Worm (Caenorhabditis elegans): ENCODE results near the gene syd-1.

The syd-1 gene

ce11 chrII:7607953-7608352 lies 13.2 kb upstream of the syd-1 start, which contains the start of gene lips-17:
lips-17 (plus strand) TSS chrII:7608253.
- TF ChIP-seq ref-1 (GFP tag; conservative IDR thresholded peaks at IDR 0.05) = no peak
- TF ChIP-seq tab-1 (GFP tag; IDR thresholded peaks at IDR 0.05) = no peak
- no peak for TF ChIP-seq ztf-29 (GFP tag; IDR thresholded peaks at IDR 0.05)
- no peak for TF ChIP-seq flt-1 (GFP tag; IDR thresholded peaks at IDR 0.05)
- TF ChIP-seq cog-1 (tag; optimal IDR thresholded peaks at IDR 0.05) = no peak
- no peak for TF ChIP-seq med-1 (GFP tag; optimal IDR thresholded peaks at IDR 0.05; ENCODE audit: insufficient read depth)
- TF ChIP-seq T22C8.4 (GFP tag; IDR thresholded peaks at IDR 0.05) = no peak
- no peak for TF ChIP-seq klf-2 (GFP tag; conservative IDR thresholded peaks at IDR 0.05)
- TF ChIP-seq ztf-23 (GFP tag; IDR thresholded peaks at IDR 0.05) = no peak

ce11 chrII:7605306-7605705 lies 10.6 kb upstream of the syd-1 start, which contains the start of gene osm-8:
osm-8 (minus strand) TSS chrII:7605406.
- no peak for TF ChIP-seq tab-1 (GFP tag; IDR thresholded peaks at IDR 0.05)
- no peak for TF ChIP-seq ztf-23 (GFP tag; IDR thresholded peaks at IDR 0.05)
- no peak for TF ChIP-seq med-1 (GFP tag; optimal IDR thresholded peaks at IDR 0.05; ENCODE audit: insufficient read depth)
- TF ChIP-seq ref-1 (GFP tag; conservative IDR thresholded peaks at IDR 0.05) = no peak

ce11 chrII:7599357-7599756 lies 4.6 kb upstream of the syd-1 start, which contains the start of gene npp-21:
npp-21 (plus strand) TSS chrII:7599657.
- no peak for TF ChIP-seq ztf-29 (GFP tag; IDR thresholded peaks at IDR 0.05)
- TF ChIP-seq ztf-23 (GFP tag; IDR thresholded peaks at IDR 0.05) = no peak
- TF ChIP-seq cog-1 (tag; optimal IDR thresholded peaks at IDR 0.05) = no peak
- no peak for TF ChIP-seq klf-2 (GFP tag; conservative IDR thresholded peaks at IDR 0.05)
- no peak for TF ChIP-seq ref-1 (GFP tag; conservative IDR thresholded peaks at IDR 0.05)
- no peak for TF ChIP-seq T22C8.4 (GFP tag; IDR thresholded peaks at IDR 0.05)
- TF ChIP-seq flt-1 (GFP tag; IDR thresholded peaks at IDR 0.05) = no peak
- no peak for TF ChIP-seq tab-1 (GFP tag; IDR thresholded peaks at IDR 0.05)
- no peak for TF ChIP-seq med-1 (GFP tag; optimal IDR thresholded peaks at IDR 0.05; ENCODE audit: insufficient read depth)

ce11 chrII:7598702-7599314 lies 4.1 kb upstream of the syd-1 start, which contains the start of gene pgam-5:
pgam-5 (minus strand) TSS chrII:7598752.
- no peak for TF ChIP-seq tab-1 (GFP tag; IDR thresholded peaks at IDR 0.05)
- TF ChIP-seq T22C8.4 (GFP tag; IDR thresholded peaks at IDR 0.05) = no peak

ce11 chrII:7594262-7594661 lies 450 bp downstream of the syd-1 start:
- no peak for TF ChIP-seq med-1 (GFP tag; optimal IDR thresholded peaks at IDR 0.05; ENCODE audit: insufficient read depth)
- TF ChIP-seq cog-1 (tag; optimal IDR thresholded peaks at IDR 0.05) = no peak
- no peak for TF ChIP-seq T22C8.4 (GFP tag; IDR thresholded peaks at IDR 0.05)
- no peak for TF ChIP-seq klf-2 (GFP tag; conservative IDR thresholded peaks at IDR 0.05)
- TF ChIP-seq ztf-23 (GFP tag; IDR thresholded peaks at IDR 0.05) = no peak
- TF ChIP-seq tab-1 (GFP tag; IDR thresholded peaks at IDR 0.05) = no peak
- TF ChIP-seq ztf-29 (GFP tag; IDR thresholded peaks at IDR 0.05) = no peak
- TF ChIP-seq flt-1 (GFP tag; IDR thresholded peaks at IDR 0.05) = no peak
- TF ChIP-seq ref-1 (GFP tag; conservative IDR thresholded peaks at IDR 0.05) = no peak

- no peak for TF ChIP-seq ref-1 (GFP tag; conservative IDR thresholded peaks at IDR 0.05)
- no peak for TF ChIP-seq ztf-23 (GFP tag; IDR thresholded peaks at IDR 0.05)
- TF ChIP-seq klf-2 (GFP tag; conservative IDR thresholded peaks at IDR 0.05) = no peak
- no peak for TF ChIP-seq med-1 (GFP tag; optimal IDR thresholded peaks at IDR 0.05; ENCODE audit: insufficient read depth)
- TF ChIP-seq cog-1 (tag; optimal IDR thresholded peaks at IDR 0.05) = no peak
- no peak for TF ChIP-seq tab-1 (GFP tag; IDR thresholded peaks at IDR 0.05)
- no peak for TF ChIP-seq ztf-29 (GFP tag; IDR thresholded peaks at IDR 0.05)
- TF ChIP-seq T22C8.4 (GFP tag; IDR thresholded peaks at IDR 0.05) = no peak
- no peak for TF ChIP-seq flt-1 (GFP tag; IDR thresholded peaks at IDR 0.05)
Observed at ce11 chrII:7593227-7593626, 1.5 kb downstream of the syd-1 start.

ce11 chrII:7588295-7588694 lies 6.4 kb downstream of the syd-1 start:
- no peak for TF ChIP-seq klf-2 (GFP tag; conservative IDR thresholded peaks at IDR 0.05)
- TF ChIP-seq tab-1 (GFP tag; IDR thresholded peaks at IDR 0.05) = no peak
- TF ChIP-seq ztf-29 (GFP tag; IDR thresholded peaks at IDR 0.05) = no peak
- no peak for TF ChIP-seq med-1 (GFP tag; optimal IDR thresholded peaks at IDR 0.05; ENCODE audit: insufficient read depth)
- no peak for TF ChIP-seq T22C8.4 (GFP tag; IDR thresholded peaks at IDR 0.05)
- TF ChIP-seq flt-1 (GFP tag; IDR thresholded peaks at IDR 0.05) = no peak

ce11 chrII:7583555-7583954 lies 11.2 kb downstream of the syd-1 start, which contains the start of gene mks-3:
mks-3 (minus strand) TSS chrII:7583655.
- TF ChIP-seq klf-2 (GFP tag; conservative IDR thresholded peaks at IDR 0.05) (no peak), ztf-23 (GFP tag; IDR thresholded peaks at IDR 0.05) (no peak), ref-1 (GFP tag; conservative IDR thresholded peaks at IDR 0.05) (no peak), flt-1 (GFP tag; IDR thresholded peaks at IDR 0.05) (no peak), med-1 (GFP tag; optimal IDR thresholded peaks at IDR 0.05; ENCODE audit: insufficient read depth) (no peak), cog-1 (tag; optimal IDR thresholded peaks at IDR 0.05) (no peak), T22C8.4 (GFP tag; IDR thresholded peaks at IDR 0.05) (no peak), tab-1 (GFP tag; IDR thresholded peaks at IDR 0.05) (no peak), ztf-29 (GFP tag; IDR thresholded peaks at IDR 0.05) (no peak)

ce11 chrII:7577412-7577811 lies 17.3 kb downstream of the syd-1 start, which contains the start of gene F35D2.6:
F35D2.6 (plus strand) TSS chrII:7577712.
- TF ChIP-seq klf-2 (GFP tag; conservative IDR thresholded peaks at IDR 0.05) = no peak

- TF ChIP-seq tab-1 (GFP tag; IDR thresholded peaks at IDR 0.05) (no peak), cog-1 (tag; optimal IDR thresholded peaks at IDR 0.05) (no peak), ref-1 (GFP tag; conservative IDR thresholded peaks at IDR 0.05) (no peak), klf-2 (GFP tag; conservative IDR thresholded peaks at IDR 0.05) (no peak), flt-1 (GFP tag; IDR thresholded peaks at IDR 0.05) (no peak), ztf-23 (GFP tag; IDR thresholded peaks at IDR 0.05) (no peak), ztf-29 (GFP tag; IDR thresholded peaks at IDR 0.05) (no peak), med-1 (GFP tag; optimal IDR thresholded peaks at IDR 0.05; ENCODE audit: insufficient read depth) (no peak), T22C8.4 (GFP tag; IDR thresholded peaks at IDR 0.05) (no peak)
Observed at ce11 chrII:7575614-7576013, 19.1 kb downstream of the syd-1 start, which contains the start of gene F35D2.1. F35D2.1 (plus strand) TSS chrII:7575914.
